Worm (Caenorhabditis elegans): ENCODE measurements around the gene Y48E1C.2.

Y48E1C.2 gene

DNA sequence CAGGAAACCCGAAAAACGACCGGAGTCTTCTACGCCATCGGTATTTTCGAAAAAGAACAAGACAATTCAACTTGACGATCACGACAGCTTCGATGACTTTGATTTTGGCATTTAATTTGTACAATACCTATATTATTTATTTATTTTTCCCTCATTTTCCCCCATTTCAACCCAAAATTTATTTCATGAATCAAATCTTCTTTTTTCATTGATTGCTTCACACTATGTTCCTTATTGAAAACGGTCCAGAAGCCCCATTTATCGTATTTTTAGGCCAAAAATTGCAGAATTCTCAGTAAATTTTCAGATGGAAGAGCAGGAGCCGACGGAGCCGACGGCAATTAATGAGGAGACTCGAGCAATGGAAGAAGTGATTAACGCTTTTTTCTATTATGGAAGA lies at the start of gene Y48E1C.2:
Gene Y48E1C.2 (plus strand): TSS at position 301 of the 400 bp plus-strand sequence.
- TF ChIP-seq him-1 (tag; optimal IDR thresholded peaks at IDR 0.05) (no peak), W03F9.2 (tag; optimal IDR thresholded peaks at IDR 0.05) (no peak), dao-5 (tag; optimal IDR thresholded peaks at IDR 0.05) (no peak)

DNA sequence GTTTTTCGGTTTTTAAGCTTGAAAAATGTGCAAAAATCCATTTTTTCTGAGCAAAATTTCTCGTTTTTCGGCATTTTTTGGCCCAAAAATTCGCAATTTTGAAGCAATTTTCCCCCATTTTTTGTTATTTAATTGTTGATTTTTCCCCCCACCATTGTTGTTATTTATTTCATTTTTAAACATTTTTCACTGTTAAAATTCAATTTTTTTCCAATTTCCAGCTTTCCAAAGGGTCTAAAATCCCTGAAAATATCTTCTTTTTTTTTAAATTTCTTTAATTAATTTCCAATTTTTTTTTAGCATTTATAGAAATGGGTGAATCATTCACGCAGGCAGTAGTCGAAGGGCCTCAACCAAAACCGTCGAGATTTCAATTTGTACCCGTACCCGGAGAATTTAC lies 48.2 kb upstream of the Y48E1C.2 start, which contains the start of gene Y48C3A.12:
Gene Y48C3A.12 (plus strand): TSS at position 301 of the 400 bp plus-strand sequence.
- no peak for TF ChIP-seq W03F9.2 (tag; optimal IDR thresholded peaks at IDR 0.05)
- no peak for TF ChIP-seq him-1 (tag; optimal IDR thresholded peaks at IDR 0.05)
- TF ChIP-seq dao-5 (tag; optimal IDR thresholded peaks at IDR 0.05) = no peak

DNA sequence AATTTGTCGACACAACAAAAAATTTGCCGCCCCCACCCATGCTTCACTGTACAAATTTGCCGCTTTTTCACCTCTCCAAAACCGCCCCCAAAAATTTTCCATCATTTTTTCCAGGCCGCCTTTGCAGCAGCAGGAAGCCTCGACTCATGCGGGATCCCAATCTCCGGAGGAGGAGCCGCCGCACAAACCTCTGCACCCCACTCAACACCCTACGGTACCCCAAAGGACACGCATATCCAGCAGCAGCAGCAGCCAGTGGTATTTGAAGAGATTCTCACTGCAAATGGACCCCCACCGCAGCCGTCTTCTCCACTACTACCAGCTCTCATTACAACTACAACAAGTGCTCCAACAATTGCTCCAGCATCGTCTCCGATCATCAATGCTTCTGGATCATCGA lies 41.3 kb upstream of the Y48E1C.2 start:
- TF ChIP-seq him-1 (tag; optimal IDR thresholded peaks at IDR 0.05) (no peak), dao-5 (tag; optimal IDR thresholded peaks at IDR 0.05) (no peak), W03F9.2 (tag; optimal IDR thresholded peaks at IDR 0.05) (no peak)

DNA sequence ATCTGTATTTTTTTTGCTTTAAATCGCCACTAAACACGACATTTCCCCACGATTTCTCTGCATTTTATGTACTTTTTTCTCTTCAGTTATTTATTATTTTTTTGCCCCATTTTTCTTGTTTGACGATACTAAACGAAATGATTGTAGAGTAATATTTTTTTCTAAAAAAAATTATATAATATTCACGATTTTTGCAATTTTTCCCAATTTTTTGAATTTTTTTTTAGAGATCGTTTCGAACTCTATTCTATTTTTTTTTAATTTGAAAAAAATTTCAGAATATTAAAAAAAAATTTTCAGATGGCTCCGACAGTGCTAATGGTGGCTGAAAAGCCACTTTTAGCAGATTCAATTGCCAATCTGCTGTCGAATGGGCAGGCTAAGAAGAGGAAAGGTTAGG lies 34.9 kb upstream of the Y48E1C.2 start, which contains the start of gene Y48C3A.14:
Gene Y48C3A.14 (plus strand): TSS at position 301 of the 400 bp plus-strand sequence.
- no peak for TF ChIP-seq W03F9.2 (tag; optimal IDR thresholded peaks at IDR 0.05)
- no peak for TF ChIP-seq him-1 (tag; optimal IDR thresholded peaks at IDR 0.05)
- TF ChIP-seq dao-5 (tag; optimal IDR thresholded peaks at IDR 0.05) = no peak

DNA sequence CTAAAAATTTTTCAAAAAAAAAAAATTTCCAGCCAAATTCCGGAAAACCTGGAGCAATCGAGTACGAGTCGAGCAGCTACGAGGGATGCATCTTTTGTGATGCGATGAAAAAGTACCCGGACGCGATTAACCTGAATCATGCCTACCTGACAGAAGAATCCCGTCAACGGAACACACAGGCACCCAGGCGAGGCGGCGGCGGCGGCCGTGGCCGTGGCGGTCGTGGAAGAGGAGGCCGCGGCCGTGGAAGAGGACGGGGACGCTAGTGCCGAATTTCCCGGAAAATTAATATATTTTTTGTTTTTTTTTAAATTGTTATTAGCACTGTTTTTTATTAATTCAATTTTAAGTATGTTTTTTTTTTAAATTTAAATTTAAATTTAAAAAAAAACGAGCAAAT lies 22.8 kb upstream of the Y48E1C.2 start:
- TF ChIP-seq W03F9.2 (tag; optimal IDR thresholded peaks at IDR 0.05) (no peak), dao-5 (tag; optimal IDR thresholded peaks at IDR 0.05) (no peak), him-1 (tag; optimal IDR thresholded peaks at IDR 0.05) (no peak)

DNA sequence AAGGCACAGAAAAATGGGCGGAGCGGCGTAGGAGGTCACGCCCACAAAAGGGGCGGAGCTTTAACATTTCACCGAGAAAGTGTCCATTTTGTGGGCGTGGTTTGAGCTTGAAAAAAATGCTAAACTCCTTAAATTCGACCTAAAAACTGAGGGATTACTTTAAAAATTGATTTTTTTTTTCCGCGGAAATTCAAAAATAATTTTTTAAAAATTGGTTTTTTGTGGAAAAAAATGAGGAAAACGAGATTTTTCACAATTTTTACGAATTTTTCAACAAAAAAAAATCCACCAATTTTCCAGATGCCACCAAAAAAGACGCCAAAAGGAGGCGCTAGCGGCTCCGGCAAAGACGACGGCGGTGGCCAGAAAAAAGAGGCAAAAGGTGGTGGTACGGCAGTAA lies 21.7 kb upstream of the Y48E1C.2 start, which contains the start of gene pinn-4:
Gene pinn-4 (plus strand): TSS at position 301 of the 400 bp plus-strand sequence.
- no peak for TF ChIP-seq W03F9.2 (tag; optimal IDR thresholded peaks at IDR 0.05)

DNA sequence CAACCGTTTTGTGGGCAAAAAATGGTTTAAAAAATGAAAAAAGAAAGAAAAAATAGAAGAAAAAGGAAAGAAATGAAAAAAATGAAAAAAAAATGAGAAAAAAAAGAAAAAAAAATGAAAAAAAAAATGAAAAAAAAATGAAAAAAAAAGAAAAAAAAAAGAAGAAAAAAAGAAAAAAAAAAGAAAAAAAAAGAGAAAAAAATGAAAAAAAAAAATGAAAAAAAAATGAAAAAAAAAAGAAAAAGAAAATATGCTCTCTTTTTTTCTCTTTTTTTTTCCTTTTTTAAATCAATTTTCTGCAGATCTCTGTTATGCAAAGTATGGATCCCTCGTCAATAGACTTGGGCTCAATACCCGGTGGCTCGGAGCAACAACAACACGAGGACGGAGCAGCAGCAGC lies 18.5 kb upstream of the Y48E1C.2 start, which contains the start of gene efl-2:
Gene efl-2 (plus strand): TSS at position 301 of the 400 bp plus-strand sequence.
- TF ChIP-seq him-1 (tag; optimal IDR thresholded peaks at IDR 0.05) (no peak), dao-5 (tag; optimal IDR thresholded peaks at IDR 0.05) (no peak)

DNA sequence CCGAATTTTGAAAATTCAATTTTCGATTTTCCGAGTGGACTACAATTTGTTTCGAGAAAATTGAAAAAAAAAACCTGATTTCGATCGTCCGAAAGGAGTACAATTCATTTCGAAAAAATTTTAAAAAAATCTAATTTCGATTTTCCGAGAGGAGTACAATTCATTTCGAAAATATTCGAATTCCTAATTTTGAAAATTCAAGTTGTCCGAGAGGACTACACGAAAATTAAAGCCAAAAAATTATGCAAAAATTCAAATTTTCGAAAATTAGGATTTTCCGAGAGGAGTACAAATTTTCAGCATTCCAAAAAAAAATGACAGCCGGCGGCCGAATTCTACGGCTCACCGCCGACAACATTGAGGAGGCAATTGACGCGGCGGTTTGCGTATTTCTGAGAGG lies 12.0 kb upstream of the Y48E1C.2 start, which contains the start of gene Y48C3A.18:
Gene Y48C3A.18 (plus strand): TSS at position 301 of the 400 bp plus-strand sequence.
- TF ChIP-seq W03F9.2 (tag; optimal IDR thresholded peaks at IDR 0.05) = no peak
- no peak for TF ChIP-seq him-1 (tag; optimal IDR thresholded peaks at IDR 0.05)
- TF ChIP-seq dao-5 (tag; optimal IDR thresholded peaks at IDR 0.05) = no peak

DNA sequence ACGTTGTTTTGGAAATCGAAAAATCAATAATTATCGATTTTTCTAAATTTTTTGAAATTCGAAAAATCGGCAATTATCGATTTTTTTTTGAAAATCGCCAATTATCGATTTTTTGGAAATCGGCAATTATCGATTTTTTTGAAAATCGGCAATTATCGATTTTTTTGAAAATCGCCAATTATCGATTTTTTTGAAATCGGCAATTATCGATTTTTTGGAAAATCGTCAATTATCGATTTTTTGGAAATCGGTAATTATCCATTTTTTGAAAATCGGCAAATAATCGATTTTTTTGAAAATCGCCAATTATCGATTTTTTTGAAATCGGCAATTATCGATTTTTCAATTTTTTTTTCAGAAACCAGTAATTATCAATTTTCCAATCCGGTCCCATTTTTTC lies 10.2 kb upstream of the Y48E1C.2 start:
- TF ChIP-seq W03F9.2 (tag; optimal IDR thresholded peaks at IDR 0.05) = no peak

DNA sequence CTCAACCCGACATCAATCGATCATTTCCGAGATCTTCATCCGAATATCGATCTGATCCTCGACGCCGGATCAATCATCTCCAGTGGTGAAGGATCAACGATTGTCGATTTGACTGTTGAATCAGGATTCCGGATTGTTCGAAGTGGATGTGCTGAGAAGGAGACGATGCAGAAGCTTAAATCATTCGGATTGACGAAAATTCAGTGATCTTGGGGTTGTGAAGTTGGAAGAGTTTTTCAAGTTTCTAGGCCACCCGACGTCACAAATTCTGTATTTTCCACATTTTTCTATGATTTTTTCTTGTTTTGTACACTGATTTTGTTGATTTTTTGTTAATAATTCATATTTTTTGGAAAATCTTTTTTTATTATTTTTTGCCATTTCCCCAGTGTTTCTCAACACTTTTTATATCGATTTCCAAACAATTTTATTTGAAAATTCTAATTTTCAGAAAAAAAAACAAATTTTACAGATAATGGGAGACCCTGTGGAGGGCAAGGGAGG lies 9.7 kb upstream of the Y48E1C.2 start, which contains the start of gene Y48E1C.1:
Gene Y48E1C.1 (plus strand): TSS at position 454 of the 504 bp plus-strand sequence.
- TF ChIP-seq him-1 (tag; optimal IDR thresholded peaks at IDR 0.05) = no peak
- no peak for TF ChIP-seq W03F9.2 (tag; optimal IDR thresholded peaks at IDR 0.05)
- TF ChIP-seq dao-5 (tag; optimal IDR thresholded peaks at IDR 0.05) = no peak

DNA sequence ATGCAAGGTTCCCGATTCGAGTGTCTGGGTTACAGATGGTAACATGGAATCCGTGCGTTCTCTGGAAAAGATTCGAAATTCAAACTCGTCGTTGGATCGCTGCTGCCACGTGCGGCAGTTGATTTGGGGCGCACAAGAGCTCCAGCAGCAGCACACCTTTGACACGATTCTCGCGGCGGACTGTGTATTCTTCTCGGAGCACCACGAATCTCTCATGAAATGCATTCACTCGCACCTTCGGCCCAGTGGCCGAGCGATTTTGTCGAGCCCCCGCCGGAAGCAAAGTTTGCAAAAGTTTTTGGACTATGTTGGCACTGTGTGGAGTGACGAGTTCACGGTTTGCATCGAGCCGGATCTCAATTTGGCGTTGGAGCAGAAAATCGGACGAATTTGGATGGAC lies 7.8 kb upstream of the Y48E1C.2 start:
- TF ChIP-seq dao-5 (tag; optimal IDR thresholded peaks at IDR 0.05) = no peak
- no peak for TF ChIP-seq W03F9.2 (tag; optimal IDR thresholded peaks at IDR 0.05)
- TF ChIP-seq him-1 (tag; optimal IDR thresholded peaks at IDR 0.05) = no peak

DNA sequence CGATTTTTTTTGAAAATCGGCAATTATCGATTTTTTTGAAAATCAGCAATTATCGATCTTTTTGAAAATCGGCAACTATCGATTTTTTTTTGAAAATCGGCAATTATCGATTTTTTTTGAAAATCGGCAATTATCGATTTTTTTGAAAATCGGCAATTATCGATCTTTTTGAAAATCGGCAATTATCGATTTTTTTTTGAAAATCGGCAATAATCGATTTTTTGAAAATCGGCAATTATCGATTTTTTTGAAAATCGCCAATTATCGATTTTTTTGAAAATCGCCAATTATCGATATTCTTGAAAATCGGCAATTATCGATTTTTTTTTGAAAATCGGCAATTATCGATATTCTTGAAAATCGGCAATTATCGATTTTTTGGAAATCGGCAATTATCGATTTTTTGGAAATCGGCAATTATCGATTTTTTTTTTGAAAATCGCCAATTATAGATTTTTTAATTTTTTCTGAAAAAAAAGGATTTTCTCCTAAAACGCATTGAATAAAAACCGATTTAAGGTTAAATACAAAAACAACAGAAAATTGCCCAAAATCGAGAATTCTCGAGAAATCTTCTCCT lies 6.8 kb upstream of the Y48E1C.2 start:
- no peak for TF ChIP-seq W03F9.2 (tag; optimal IDR thresholded peaks at IDR 0.05)
- TF ChIP-seq dao-5 (tag; optimal IDR thresholded peaks at IDR 0.05) = no peak
- no peak for TF ChIP-seq him-1 (tag; optimal IDR thresholded peaks at IDR 0.05)

DNA sequence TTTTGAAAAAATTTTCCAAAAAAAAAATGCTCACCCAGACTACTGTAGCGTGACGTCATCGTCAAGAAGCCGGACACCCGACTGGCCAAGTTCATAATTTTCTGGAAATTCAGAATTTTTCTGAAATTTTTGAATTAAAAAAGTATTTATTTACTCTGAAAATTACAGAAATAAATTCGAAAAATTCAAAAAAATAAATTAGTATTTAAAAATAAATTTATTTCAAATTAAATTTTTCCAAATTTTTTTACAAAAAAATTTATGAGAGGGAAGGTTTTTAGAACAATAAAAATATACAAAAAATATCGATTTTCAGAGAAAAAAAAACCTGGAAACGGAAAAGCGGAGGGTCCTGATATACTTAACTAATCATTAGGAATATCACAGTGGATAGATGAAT lies 12.4 kb downstream of the Y48E1C.2 start, which contains the start of gene Y48E1C.4:
Gene Y48E1C.4 (minus strand): TSS at position 101 of the 400 bp plus-strand sequence.
- TF ChIP-seq W03F9.2 (tag; optimal IDR thresholded peaks at IDR 0.05) (no peak), him-1 (tag; optimal IDR thresholded peaks at IDR 0.05) (no peak), dao-5 (tag; optimal IDR thresholded peaks at IDR 0.05) (no peak)

DNA sequence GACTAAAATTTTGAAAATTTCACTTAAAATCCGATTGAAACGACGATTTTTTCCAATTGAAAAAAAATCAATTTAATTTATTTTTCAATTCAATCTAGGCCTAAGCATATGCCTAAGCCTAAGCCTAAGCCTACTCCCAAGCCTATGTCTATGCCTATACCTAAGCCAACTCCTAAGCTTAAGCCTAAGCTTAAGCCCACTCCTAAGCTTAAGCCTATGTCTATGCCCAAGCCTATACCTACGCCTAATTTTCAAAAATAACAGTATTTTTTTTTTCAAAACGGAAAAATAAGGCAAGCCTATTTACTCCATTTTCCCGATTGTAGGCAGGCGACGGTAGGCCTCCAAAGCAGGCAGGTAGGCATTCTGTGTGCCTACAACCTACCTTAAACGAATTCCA lies 20.0 kb downstream of the Y48E1C.2 start:
- TF ChIP-seq dao-5 (tag; optimal IDR thresholded peaks at IDR 0.05) = no peak
- no peak for TF ChIP-seq W03F9.2 (tag; optimal IDR thresholded peaks at IDR 0.05)
- no peak for TF ChIP-seq him-1 (tag; optimal IDR thresholded peaks at IDR 0.05)

DNA sequence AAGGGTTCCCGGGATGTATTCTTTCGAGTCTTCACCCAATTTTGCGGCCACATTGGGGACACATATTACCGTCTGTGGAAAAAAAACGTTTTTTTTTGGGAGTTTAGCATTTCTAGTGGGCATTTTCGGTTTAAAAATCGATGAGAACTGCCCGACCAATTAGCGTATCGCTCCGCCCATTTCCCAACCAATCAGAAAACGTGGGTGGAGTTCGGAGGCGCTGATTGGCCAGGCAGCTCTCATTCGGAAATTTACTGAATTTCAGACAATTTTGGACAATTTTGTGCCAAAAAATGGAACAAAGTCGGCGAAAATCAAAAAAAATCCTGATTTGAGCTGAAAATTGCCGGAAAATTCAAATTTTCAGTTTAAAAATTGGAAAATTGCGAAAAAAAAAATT lies 22.3 kb downstream of the Y48E1C.2 start:
- TF ChIP-seq dao-5 (tag; optimal IDR thresholded peaks at IDR 0.05) (no peak), W03F9.2 (tag; optimal IDR thresholded peaks at IDR 0.05) (no peak), him-1 (tag; optimal IDR thresholded peaks at IDR 0.05) (no peak)

Data from whole organism, L4/young adult.